Fruit fly (Drosophila melanogaster) whole organism, pupa: ENCODE data around the gene CG7991.

Experiments
- CG10348 ChIP-seq: fragments of 200-800 bp; sonication (Bioruptor generic); IDR thresholded peaks from 2 replicates; pipeline ENCODE4 v1.3.6; 2022; ENCODE audit warnings: missing biosample characterization, missing genetic modification characterization
- CG12605 ChIP-seq: fragments of 200-800 bp; sonication (Bioruptor generic); IDR thresholded peaks from 2 replicates; pipeline ENCODE4 v1.3.6; 2022; ENCODE audit warnings: missing biosample characterization, missing genetic modification characterization
- CG13204 ChIP-seq: fragments of 200-800 bp; sonication (Bioruptor generic); optimal IDR thresholded peaks from 2 replicates; lab custom pipeline; 2018; ENCODE audit warnings: missing biosample characterization, mild to moderate bottlenecking, missing genetic modification characterization, moderate library complexity
- CG14655 ChIP-seq: fragments of 200-800 bp; sonication (Bioruptor generic); optimal IDR thresholded peaks from 3 replicates; lab custom pipeline; 2017; ENCODE audit warnings: mild to moderate bottlenecking, missing biosample characterization, missing genetic modification reagents, missing genetic modification characterization
- CG15710 ChIP-seq: fragments of 200-800 bp; sonication (Bioruptor generic); optimal IDR thresholded peaks from 2 replicates; lab custom pipeline; 2018; ENCODE audit warnings: missing biosample characterization, mild to moderate bottlenecking, missing genetic modification characterization, moderate library complexity
- CG17806 ChIP-seq: fragments of 200-800 bp; sonication (Bioruptor generic); optimal IDR thresholded peaks from 2 replicates; lab custom pipeline; 2018; ENCODE audit warnings: missing biosample characterization, mild to moderate bottlenecking, missing genetic modification characterization, moderate library complexity
- CG32121 ChIP-seq: fragments of 200-800 bp; sonication (Bioruptor generic); IDR thresholded peaks from 2 replicates; pipeline ENCODE4 v1.3.6; 2022; ENCODE audit warnings: missing biosample characterization, missing genetic modification characterization
- CG34367 ChIP-seq: fragments of 200-800 bp; sonication (Bioruptor generic); optimal IDR thresholded peaks from 2 replicates; lab custom pipeline; 2018; ENCODE audit warnings: missing biosample characterization, mild to moderate bottlenecking, missing genetic modification characterization
- CG4496 ChIP-seq: fragments of 200-800 bp; sonication (Bioruptor generic); IDR thresholded peaks from 3 replicates; pipeline ENCODE4 v1.3.6; 2022; ENCODE audit warnings: missing biosample characterization, missing genetic modification characterization
- CG8159 ChIP-seq: fragments of 200-800 bp; sonication (Bioruptor generic); optimal IDR thresholded peaks from 3 replicates; lab custom pipeline; 2018; ENCODE audit warnings: missing biosample characterization, mild to moderate bottlenecking, missing genetic modification characterization, moderate library complexity
- CG8301 ChIP-seq: fragments of 200-800 bp; sonication (Bioruptor generic); optimal IDR thresholded peaks from 2 replicates; lab custom pipeline; 2018; ENCODE audit warnings: missing biosample characterization, mild to moderate bottlenecking, missing genetic modification characterization
- CG9948 ChIP-seq: fragments of 200-800 bp; sonication (Bioruptor generic); optimal IDR thresholded peaks from 2 replicates; lab custom pipeline; 2018; ENCODE audit warnings: missing biosample characterization, mild to moderate bottlenecking, missing genetic modification characterization, moderate library complexity
- D1 ChIP-seq: fragments of 200-800 bp; sonication (Bioruptor generic); optimal IDR thresholded peaks from 2 replicates; lab custom pipeline; 2018; ENCODE audit warnings: missing biosample characterization, mild to moderate bottlenecking, missing genetic modification characterization, moderate library complexity
- EcR ChIP-seq: fragments of 200-800 bp; sonication (Bioruptor generic); optimal IDR thresholded peaks from 3 replicates; lab custom pipeline; 2019; ENCODE audit warnings: missing biosample characterization, missing genetic modification characterization, mild to moderate bottlenecking, moderate library complexity, missing genetic modification reagents
- Ets98B ChIP-seq: fragments of 200-800 bp; sonication (Bioruptor generic); IDR thresholded peaks from 2 replicates; pipeline ENCODE4 v1.3.6; 2022; ENCODE audit warnings: missing biosample characterization, missing genetic modification characterization
- Pif1A ChIP-seq: fragments of 200-800 bp; sonication (Bioruptor generic); optimal IDR thresholded peaks from 3 replicates; lab custom pipeline; 2016; ENCODE audit warnings: missing biosample characterization, missing genetic modification characterization
- Pif1B ChIP-seq: fragments of 200-800 bp; sonication (Bioruptor generic); optimal IDR thresholded peaks from 3 replicates; lab custom pipeline; 2016; ENCODE audit warnings: missing biosample characterization, missing genetic modification characterization
- Snoo ChIP-seq: fragments of 200-800 bp; sonication (Bioruptor generic); optimal IDR thresholded peaks from 3 replicates; lab custom pipeline; 2017; ENCODE audit warnings: missing biosample characterization, mild to moderate bottlenecking, missing genetic modification characterization, inconsistent platforms
- fd96Ca ChIP-seq: fragments of 200-800 bp; sonication (Bioruptor generic); IDR thresholded peaks from 3 replicates; pipeline ENCODE4 v1.3.6; 2022; ENCODE audit warnings: missing biosample characterization, missing genetic modification characterization
- gl ChIP-seq: fragments of 200-800 bp; sonication (Bioruptor generic); optimal IDR thresholded peaks from 2 replicates; lab custom pipeline; 2018; ENCODE audit warnings: missing biosample characterization, mild to moderate bottlenecking, missing genetic modification characterization
- rn ChIP-seq: fragments of 200-800 bp; sonication (Bioruptor generic); IDR thresholded peaks from 2 replicates; pipeline ENCODE4 v1.3.6; 2022; ENCODE audit warnings: missing biosample characterization, missing genetic modification characterization

The CG7991 gene

DNA sequence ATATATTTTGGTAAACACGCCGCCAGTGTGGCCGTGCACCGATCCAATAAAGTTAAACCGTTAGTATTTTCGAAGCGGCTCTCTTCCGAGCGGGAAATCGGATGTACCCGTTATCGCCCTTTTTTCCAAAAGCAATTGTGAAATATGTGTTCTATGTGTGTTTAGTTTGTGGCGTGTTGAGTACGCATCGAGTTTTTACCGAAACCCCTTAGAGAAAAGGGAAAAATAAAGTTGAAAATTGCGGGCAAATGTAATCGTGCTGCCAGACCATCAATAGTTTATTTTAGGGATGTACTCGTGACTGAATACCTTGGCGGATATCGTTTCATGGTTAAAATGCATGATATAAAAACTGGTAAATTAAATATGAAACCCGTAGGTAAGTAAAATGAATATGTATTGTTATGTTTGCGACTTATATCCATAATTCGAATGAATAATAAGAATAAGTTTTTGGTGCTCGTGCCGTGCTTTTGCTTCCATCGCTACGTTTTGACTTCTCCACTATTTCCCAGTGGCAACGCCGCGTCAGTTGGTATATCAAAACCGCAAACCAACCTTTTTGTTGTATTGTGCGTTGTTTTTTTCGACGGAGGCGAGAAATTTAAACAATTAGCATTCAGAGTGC, 35.2 kb upstream of the CG7991 start, which contains the start of the genes Mettl2 and Bgb:
Gene Mettl2, minus strand, starts transcription at position 51 of the 628 bp plus-strand sequence.
Gene Bgb, plus strand, starts transcription at position 527 of the 628 bp plus-strand sequence.
- no peak for TF ChIP-seq CG14655 (GFP tag; lab: Kevin White, UChicago)
- TF ChIP-seq Ets98B (GFP tag; lab: Robert Waterston, UW): peak; percentile 57; the same call in 1 of the 2 replicates
- no peak for TF ChIP-seq Pif1A (GFP tag; lab: Kevin White, UChicago)
- no peak for TF ChIP-seq Pif1B (GFP tag; lab: Kevin White, UChicago)
- peak; percentile 68 for TF ChIP-seq CG15710 (tag; lab: Kevin White, UChicago)
- TF ChIP-seq CG8159 (tag; lab: Kevin White, UChicago): peak; percentile 75
- peak; percentile 31 for TF ChIP-seq CG34367 (tag; lab: Kevin White, UChicago)
- TF ChIP-seq rn (GFP tag; lab: Robert Waterston, UW): peak; percentile 57
- TF ChIP-seq CG17806 (tag; lab: Kevin White, UChicago): peak; percentile 66
- peak; percentile 84 for TF ChIP-seq CG4496
- peak; percentile 66 for TF ChIP-seq Snoo (tag; lab: Kevin White, UChicago)
- peak; percentile 50; the same call in 1 of the 3 replicates for TF ChIP-seq fd96Ca
- peak; percentile 69 for TF ChIP-seq CG9948 (tag; lab: Kevin White, UChicago)
- no peak; the same call in 1 of the 2 replicates for TF ChIP-seq CG32121 (GFP tag; lab: Robert Waterston, UW)
- TF ChIP-seq CG13204 (GFP tag; lab: Kevin White, UChicago): no peak
- TF ChIP-seq CG12605 (GFP tag; lab: Robert Waterston, UW): 0 out of 2 replicates have a peak, but pooled peaks have one; percentile 33

DNA sequence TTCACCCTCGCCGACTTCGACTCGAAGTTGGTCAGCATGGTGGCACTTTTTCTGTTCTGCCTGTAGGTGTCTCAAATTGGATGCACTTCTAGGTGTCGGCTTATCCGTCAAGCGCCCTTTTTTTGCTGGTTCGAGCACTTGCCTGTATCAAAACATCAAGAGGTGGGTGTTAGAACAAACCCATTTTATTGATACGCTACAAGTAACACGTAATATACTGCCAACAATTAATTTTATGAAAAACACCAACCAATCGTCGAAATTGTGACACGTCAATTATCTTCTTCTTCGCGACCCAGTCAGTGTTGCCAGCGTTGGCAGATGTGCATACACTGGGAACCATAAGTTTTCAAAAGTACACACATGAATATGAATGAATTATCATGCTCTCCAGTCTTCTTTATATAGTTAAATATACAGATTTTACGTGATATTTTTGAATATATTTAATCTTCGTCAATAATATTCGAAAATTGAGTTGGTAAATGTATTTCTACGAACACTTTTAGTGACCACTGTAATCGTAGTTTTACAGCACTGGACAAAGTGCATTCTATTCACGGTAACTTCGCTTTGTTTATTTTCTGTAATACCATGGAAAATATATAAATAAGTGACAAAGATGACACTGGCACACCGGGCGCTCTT, 29.5 kb upstream of the CG7991 start, which contains the start of the genes alphaCOP and CG13919:
Gene alphaCOP, minus strand, starts transcription at position 280 of the 648 bp plus-strand sequence.
Gene CG13919, plus strand, starts transcription at position 548 of the 648 bp plus-strand sequence.
- peak; percentile 98 for TF ChIP-seq CG15710 (tag; lab: Kevin White, UChicago)
- peak; percentile 94 for TF ChIP-seq CG14655 (GFP tag; lab: Kevin White, UChicago)
- TF ChIP-seq Snoo (tag; lab: Kevin White, UChicago): peak; percentile 98
- TF ChIP-seq CG9948 (tag; lab: Kevin White, UChicago): peak; percentile 95
- peak; percentile 95 for TF ChIP-seq CG17806 (tag; lab: Kevin White, UChicago)
- peak; percentile 98 for TF ChIP-seq CG32121 (GFP tag; lab: Robert Waterston, UW)
- TF ChIP-seq Ets98B (GFP tag; lab: Robert Waterston, UW): peak; percentile 98
- peak; percentile 97 for TF ChIP-seq CG34367 (tag; lab: Kevin White, UChicago)
- peak; percentile 91 for TF ChIP-seq CG10348
- TF ChIP-seq EcR: peak; percentile 53
- TF ChIP-seq Pif1B (GFP tag; lab: Kevin White, UChicago): peak; percentile 98
- peak; percentile 92 for TF ChIP-seq gl (tag; lab: Kevin White, UChicago)
- TF ChIP-seq CG8159 (tag; lab: Kevin White, UChicago): peak; percentile 96
- peak; percentile 95 for TF ChIP-seq CG12605 (GFP tag; lab: Robert Waterston, UW)
- TF ChIP-seq D1 (tag; lab: Kevin White, UChicago): no peak
- peak; percentile 96 for TF ChIP-seq rn (GFP tag; lab: Robert Waterston, UW)
- peak; percentile 95 for TF ChIP-seq fd96Ca
- peak; percentile 95 for TF ChIP-seq CG8301 (tag; lab: Kevin White, UChicago)
- peak; percentile 98 for TF ChIP-seq CG4496
- TF ChIP-seq CG13204 (GFP tag; lab: Kevin White, UChicago): no peak
- peak; percentile 99 for TF ChIP-seq Pif1A (GFP tag; lab: Kevin White, UChicago)
- TF ChIP-seq, all 21 proteins: peak for 19

DNA sequence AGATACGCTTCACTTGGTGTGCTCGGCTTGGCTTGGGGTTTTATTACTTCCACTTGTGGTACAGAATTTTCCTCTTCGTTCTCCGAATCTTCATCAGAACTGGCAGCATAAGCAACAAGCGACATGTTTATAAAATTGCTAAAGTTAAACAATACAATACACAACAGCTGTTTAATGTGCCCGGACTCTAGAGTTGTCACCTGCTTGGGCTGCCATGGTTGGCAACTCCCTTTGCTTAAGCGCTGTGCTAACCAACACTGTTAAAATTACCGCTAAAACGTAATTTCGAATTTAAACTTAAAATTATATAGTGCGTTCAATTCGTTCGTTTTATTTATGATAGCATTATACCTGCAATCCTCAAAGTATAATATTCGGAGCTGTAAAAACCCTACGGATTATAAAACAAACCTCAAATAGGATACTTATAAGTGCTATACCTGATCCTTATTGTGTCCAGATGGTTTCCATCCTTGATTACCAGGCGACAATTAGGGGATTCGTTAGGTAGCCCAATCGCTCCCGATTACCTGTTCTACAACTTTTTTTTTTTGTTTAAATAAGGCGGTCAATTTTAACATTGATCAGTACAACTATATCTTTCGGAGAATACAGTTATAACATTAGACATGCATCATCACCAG, 27.1 kb upstream of the CG7991 start, which contains the start of the genes CG17249 and Bro:
Gene CG17249, minus strand, starts transcription at position 189 of the 644 bp plus-strand sequence.
Gene Bro, plus strand, starts transcription at position 594 of the 644 bp plus-strand sequence.
- peak; percentile 83 for TF ChIP-seq CG15710 (tag; lab: Kevin White, UChicago)
- TF ChIP-seq Snoo (tag; lab: Kevin White, UChicago): no peak
- TF ChIP-seq CG17806 (tag; lab: Kevin White, UChicago): no peak

DNA sequence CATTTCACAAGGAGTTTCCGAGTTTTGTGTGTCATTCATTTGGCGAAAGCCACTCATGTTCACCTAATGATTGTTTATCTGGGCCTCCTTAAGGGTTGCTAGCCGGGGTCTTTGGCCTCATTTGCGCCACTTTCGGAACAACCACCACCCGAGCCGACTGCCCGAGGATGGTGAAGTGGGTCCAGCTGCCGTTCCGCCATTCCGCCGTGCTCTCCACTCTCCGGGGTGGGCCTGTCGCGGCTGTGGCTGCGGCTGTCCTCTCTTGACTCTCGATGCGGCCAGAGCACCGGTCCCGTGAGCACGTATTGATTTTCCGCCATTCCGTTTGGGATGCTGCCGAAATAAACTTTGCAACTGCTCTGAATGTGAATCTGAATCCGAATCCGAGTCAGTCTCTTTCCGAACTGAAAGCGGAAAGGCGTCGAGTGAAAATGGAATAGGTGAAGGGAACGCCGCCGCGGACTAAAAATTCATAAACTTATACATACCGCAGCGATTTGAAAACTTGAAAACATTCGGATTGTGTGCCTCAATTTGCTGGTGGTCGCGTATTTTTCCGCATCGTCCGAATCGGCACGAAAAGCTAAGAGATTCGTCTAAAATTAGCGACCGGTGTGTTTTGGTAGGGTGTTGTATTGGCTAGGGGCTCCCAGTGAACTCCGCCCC, 25.7 kb upstream of the CG7991 start, which contains the start of gene CG13920:
Gene CG13920, plus strand, starts transcription at position 255 of the 666 bp plus-strand sequence.
- TF ChIP-seq Pif1B (GFP tag; lab: Kevin White, UChicago) (no peak), EcR (peak; percentile 86)

DNA sequence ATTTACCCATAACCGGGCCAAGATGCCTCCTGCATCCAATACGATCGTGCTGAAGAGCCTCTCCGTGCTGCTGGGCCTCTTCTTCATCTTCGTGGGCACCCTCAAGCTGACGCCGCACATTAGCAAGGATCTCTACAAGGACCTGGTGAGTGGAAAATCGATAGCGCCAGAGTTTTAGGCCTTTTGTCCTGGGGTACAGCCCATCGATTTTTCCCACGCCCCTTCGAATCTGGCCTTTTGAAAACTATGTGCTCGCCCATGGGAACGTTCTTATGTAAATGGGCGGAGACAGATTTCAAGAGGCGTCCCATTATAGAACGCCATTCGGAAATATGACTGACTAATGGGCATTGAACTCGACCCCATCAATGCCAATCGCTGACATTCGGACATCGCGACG, 25.1 kb upstream of the CG7991 start:
- TF ChIP-seq CG17806 (tag; lab: Kevin White, UChicago) (no peak), CG32121 (GFP tag; lab: Robert Waterston, UW) (0 out of 2 replicates have a peak, but pooled peaks have one; percentile 14)
- TF ChIP-seq, all 21 proteins: peak for 1
